Worm (Caenorhabditis elegans) whole organism, mixed stage, embryonic: ENCODE data around the gene smr-1.

Source experiments
- M03D4.4 ChIP-seq: sonication (generic microtip); optimal IDR thresholded peaks from 2 replicates; lab custom pipeline; 2017; ENCODE audit warnings: mild to moderate bottlenecking, missing genetic modification characterization, missing compliant biosample characterization
- bed-3 ChIP-seq: fragments of 200-800 bp; sonication (Bioruptor generic); optimal IDR thresholded peaks from 3 replicates; lab custom pipeline; 2018; ENCODE audit warnings: mild to moderate bottlenecking, missing genetic modification characterization, moderate library complexity, missing compliant biosample characterization
- blmp-1 ChIP-seq: fragments of 150-350 bp; optimal IDR thresholded peaks from 2 replicates; lab custom pipeline; 2014; ENCODE audit warnings: missing biosample characterization, missing genetic modification characterization
- ceh-39 ChIP-seq: fragments of 150-350 bp; optimal IDR thresholded peaks from 2 replicates; lab custom pipeline; 2014; ENCODE audit warnings: missing biosample characterization, missing genetic modification characterization
- ceh-43 ChIP-seq: fragments of 200-800 bp; sonication (Bioruptor generic); optimal IDR thresholded peaks from 2 replicates; lab custom pipeline; 2018; ENCODE audit warnings: mild to moderate bottlenecking, missing genetic modification characterization, moderate library complexity, missing compliant biosample characterization
- ceh-83 ChIP-seq: fragments of 200-800 bp; sonication (Bioruptor generic); optimal IDR thresholded peaks from 2 replicates; lab custom pipeline; 2018; ENCODE audit warnings: mild to moderate bottlenecking, missing genetic modification characterization, missing compliant biosample characterization
- ces-1 ChIP-seq: fragments of 150-350 bp; optimal IDR thresholded peaks from 2 replicates; lab custom pipeline; 2014; ENCODE audit warnings: missing biosample characterization, missing genetic modification reagents, missing genetic modification characterization
- cnd-1 ChIP-seq: fragments of 200-800 bp; sonication (Bioruptor generic); optimal IDR thresholded peaks from 2 replicates; lab custom pipeline; 2018; ENCODE audit warnings: mild to moderate bottlenecking, missing genetic modification characterization, missing compliant biosample characterization
- drap-1 ChIP-seq: fragments of 200-800 bp; sonication (Bioruptor generic); optimal IDR thresholded peaks from 3 replicates; lab custom pipeline; 2018; ENCODE audit warnings: mild to moderate bottlenecking, missing genetic modification characterization, missing compliant biosample characterization
- elt-1 ChIP-seq: sonication (generic microtip); optimal IDR thresholded peaks from 2 replicates; lab custom pipeline; 2017; ENCODE audit warnings: missing genetic modification characterization, mild to moderate bottlenecking, missing compliant biosample characterization, antibody characterized with exemption, moderate library complexity, borderline replicate concordance; ENCODE audit not compliant: insufficient read depth
- elt-3 ChIP-seq: fragments of 150-350 bp; optimal IDR thresholded peaks from 2 replicates; lab custom pipeline; 2014; ENCODE audit warnings: missing biosample characterization, missing genetic modification characterization
- flh-1 ChIP-seq: fragments of 200-800 bp; sonication (Bioruptor generic); optimal IDR thresholded peaks from 2 replicates; lab custom pipeline; 2018; ENCODE audit warnings: mild to moderate bottlenecking, missing genetic modification characterization, moderate library complexity, missing compliant biosample characterization
- ham-2 ChIP-seq: fragments of 200-800 bp; sonication (Bioruptor generic); optimal IDR thresholded peaks from 2 replicates; lab custom pipeline; 2018; ENCODE audit warnings: mild to moderate bottlenecking, missing genetic modification characterization, missing compliant biosample characterization
- hlh-1 ChIP-seq: fragments of 150-350 bp; optimal IDR thresholded peaks from 2 replicates; lab custom pipeline; 2014; ENCODE audit warnings: missing biosample characterization, missing genetic modification reagents, missing genetic modification characterization
- lin-13 ChIP-seq: fragments of 150-350 bp; optimal IDR thresholded peaks from 2 replicates; lab custom pipeline; 2014; ENCODE audit warnings: missing biosample characterization, missing genetic modification characterization
- lin-32 ChIP-seq: fragments of 200-800 bp; sonication (Bioruptor generic); optimal IDR thresholded peaks from 2 replicates; lab custom pipeline; 2018; ENCODE audit warnings: mild to moderate bottlenecking, missing genetic modification characterization, missing compliant biosample characterization
- lsy-2 ChIP-seq: fragments of 150-350 bp; optimal IDR thresholded peaks from 2 replicates; lab custom pipeline; 2014; ENCODE audit warnings: missing biosample characterization, missing genetic modification characterization
- mab-5 ChIP-seq: fragments of 150-350 bp; optimal IDR thresholded peaks from 2 replicates; lab custom pipeline; 2014; ENCODE audit warnings: missing biosample characterization, missing genetic modification characterization
- mep-1 ChIP-seq: fragments of 150-350 bp; optimal IDR thresholded peaks from 2 replicates; lab custom pipeline; 2017; ENCODE audit warnings: missing biosample characterization, missing genetic modification reagents, missing genetic modification characterization, inconsistent platforms
- mls-2 ChIP-seq: sonication (generic microtip); optimal IDR thresholded peaks from 2 replicates; lab custom pipeline; 2016; ENCODE audit warnings: mild to moderate bottlenecking, missing genetic modification characterization, moderate library complexity, missing compliant biosample characterization
- nhr-12 ChIP-seq: fragments of 150-350 bp; optimal IDR thresholded peaks from 2 replicates; lab custom pipeline; 2014; ENCODE audit warnings: missing biosample characterization, missing genetic modification characterization
- nhr-2 ChIP-seq: fragments of 150-350 bp; optimal IDR thresholded peaks from 2 replicates; lab custom pipeline; 2014; ENCODE audit warnings: missing biosample characterization, missing genetic modification characterization
- nhr-237 ChIP-seq: fragments of 150-350 bp; optimal IDR thresholded peaks from 2 replicates; lab custom pipeline; 2014; ENCODE audit warnings: missing biosample characterization, missing genetic modification characterization
- nhr-28 ChIP-seq: fragments of 150-350 bp; optimal IDR thresholded peaks from 2 replicates; lab custom pipeline; 2014; ENCODE audit warnings: missing biosample characterization, missing genetic modification characterization
- nhr-76 ChIP-seq: sonication (generic microtip); optimal IDR thresholded peaks from 2 replicates; lab custom pipeline; 2017; ENCODE audit warnings: missing biosample characterization, missing genetic modification characterization
- pha-4 ChIP-seq: fragments of 150-350 bp; optimal IDR thresholded peaks from 2 replicates; lab custom pipeline; 2018; ENCODE audit warnings: missing biosample characterization, missing genetic modification reagents, missing genetic modification characterization
- sem-2 ChIP-seq: fragments of 200-800 bp; sonication (Bioruptor generic); optimal IDR thresholded peaks from 2 replicates; lab custom pipeline; 2018; ENCODE audit warnings: mild to moderate bottlenecking, missing genetic modification characterization, missing compliant biosample characterization
- snpc-4 ChIP-seq: fragments of 150-350 bp; optimal IDR thresholded peaks from 2 replicates; lab custom pipeline; 2014; ENCODE audit warnings: missing biosample characterization, missing genetic modification characterization
- sptf-1 ChIP-seq: sonication (generic microtip); optimal IDR thresholded peaks from 2 replicates; lab custom pipeline; 2017; ENCODE audit warnings: mild to moderate bottlenecking, missing genetic modification characterization, moderate library complexity, missing compliant biosample characterization
- tbx-8 ChIP-seq: fragments of 200-800 bp; sonication (Bioruptor generic); optimal IDR thresholded peaks from 2 replicates; lab custom pipeline; 2018; ENCODE audit warnings: mild to moderate bottlenecking, missing genetic modification characterization, moderate library complexity, missing compliant biosample characterization
- unc-39 ChIP-seq: fragments of 150-350 bp; optimal IDR thresholded peaks from 2 replicates; lab custom pipeline; 2014; ENCODE audit warnings: missing biosample characterization, missing genetic modification characterization
- unc-62 ChIP-seq: fragments of 150-350 bp; optimal IDR thresholded peaks from 2 replicates; lab custom pipeline; 2014; ENCODE audit warnings: missing biosample characterization, missing genetic modification reagents, missing genetic modification characterization
- zip-8 ChIP-seq: fragments of 150-350 bp; optimal IDR thresholded peaks from 2 replicates; lab custom pipeline; 2014; ENCODE audit warnings: missing biosample characterization, missing genetic modification characterization
- ztf-11 ChIP-seq: fragments of 150-350 bp; optimal IDR thresholded peaks from 2 replicates; lab custom pipeline; 2014; ENCODE audit warnings: missing biosample characterization, missing genetic modification characterization

smr-1 gene

ce11 chrIII:1166388-1166787 lies 23.4 kb downstream of the smr-1 start:
- TF ChIP-seq blmp-1 (no peak), unc-62 (no peak), zip-8 (tag; lab: Kevin White, UChicago) (no peak), elt-3 (no peak), bed-3 (GFP tag; lab: Kevin White, UChicago) (no peak), ztf-11 (tag; lab: Kevin White, UChicago) (no peak), pha-4 (tag; lab: Kevin White, UChicago) (no peak), sem-2 (no peak), lin-32 (no peak), ces-1 (no peak), nhr-237 (no peak), mep-1 (tag; lab: Kevin White, UChicago) (no peak), nhr-76 (no peak), ceh-39 (tag; lab: Kevin White, UChicago) (no peak), ham-2 (GFP tag; lab: Kevin White, UChicago) (no peak), hlh-1 (tag; lab: Kevin White, UChicago) (no peak), lsy-2 (tag; lab: Kevin White, UChicago) (no peak), sptf-1 (tag; lab: Kevin White, UChicago) (no peak), ceh-83 (GFP tag; lab: Kevin White, UChicago) (no peak), lin-13 (tag; lab: Kevin White, UChicago) (no peak)

- no peak for TF ChIP-seq ces-1
- no peak for TF ChIP-seq cnd-1 (tag; lab: Kevin White, UChicago)
- TF ChIP-seq ceh-39 (tag; lab: Kevin White, UChicago) = no peak
- TF ChIP-seq unc-39 (tag; lab: Kevin White, UChicago) = no peak
- TF ChIP-seq sem-2 = no peak
- no peak for TF ChIP-seq ham-2 (GFP tag; lab: Kevin White, UChicago)
Observed at ce11 chrIII:1169622-1170021, 26.6 kb downstream of the smr-1 start.

ce11 chrIII:1173331-1173730 lies 30.4 kb downstream of the smr-1 start:
- TF ChIP-seq tbx-8 = no peak
- TF ChIP-seq cnd-1 (tag; lab: Kevin White, UChicago) = no peak
- no peak for TF ChIP-seq lin-13 (tag; lab: Kevin White, UChicago)
- TF ChIP-seq snpc-4 (tag; lab: Kevin White, UChicago) = no peak
- TF ChIP-seq nhr-2 = no peak
- no peak for TF ChIP-seq lin-32
- no peak for TF ChIP-seq lsy-2 (tag; lab: Kevin White, UChicago)
- no peak for TF ChIP-seq nhr-12 (tag; lab: Kevin White, UChicago)
- no peak for TF ChIP-seq ztf-11 (tag; lab: Kevin White, UChicago)
- no peak for TF ChIP-seq drap-1 (GFP tag; lab: Kevin White, UChicago)
- no peak for TF ChIP-seq bed-3 (GFP tag; lab: Kevin White, UChicago)
- TF ChIP-seq nhr-237 = no peak
- TF ChIP-seq hlh-1 (tag; lab: Kevin White, UChicago) = no peak
- TF ChIP-seq M03D4.4 (tag; lab: Kevin White, UChicago) = no peak
- no peak for TF ChIP-seq elt-1 (tag; lab: Kevin White, UChicago)
- TF ChIP-seq ham-2 (GFP tag; lab: Kevin White, UChicago) = no peak
- TF ChIP-seq nhr-76 = no peak
- no peak for TF ChIP-seq flh-1 (GFP tag; lab: Kevin White, UChicago)
- no peak for TF ChIP-seq ceh-39 (tag; lab: Kevin White, UChicago)
- TF ChIP-seq pha-4 (tag; lab: Kevin White, UChicago) = no peak
- TF ChIP-seq, all 35 proteins: peak for 0

ce11 chrIII:1176080-1176608 lies 33.2 kb downstream of the smr-1 start, which contains the start of gene eak-3:
Gene eak-3 (minus strand): TSS chrIII:1176558.
- TF ChIP-seq elt-3 (no peak), lsy-2 (tag; lab: Kevin White, UChicago) (no peak), ham-2 (GFP tag; lab: Kevin White, UChicago) (no peak), drap-1 (GFP tag; lab: Kevin White, UChicago) (no peak), nhr-76 (no peak), ces-1 (no peak), blmp-1 (no peak), ceh-43 (GFP tag; lab: Kevin White, UChicago) (no peak), hlh-1 (tag; lab: Kevin White, UChicago) (no peak), cnd-1 (tag; lab: Kevin White, UChicago) (no peak), lin-13 (tag; lab: Kevin White, UChicago) (no peak)

ce11 chrIII:1179006-1179405 lies 36.0 kb downstream of the smr-1 start:
- TF ChIP-seq cnd-1 (tag; lab: Kevin White, UChicago) = no peak
- no peak for TF ChIP-seq blmp-1
- no peak for TF ChIP-seq hlh-1 (tag; lab: Kevin White, UChicago)
- no peak for TF ChIP-seq M03D4.4 (tag; lab: Kevin White, UChicago)
- no peak for TF ChIP-seq lin-32
- TF ChIP-seq elt-1 (tag; lab: Kevin White, UChicago) = no peak
- no peak for TF ChIP-seq mab-5
- TF ChIP-seq zip-8 (tag; lab: Kevin White, UChicago) = no peak
- no peak for TF ChIP-seq tbx-8
- TF ChIP-seq mls-2 (tag; lab: Kevin White, UChicago) = no peak
- no peak for TF ChIP-seq nhr-12 (tag; lab: Kevin White, UChicago)
- no peak for TF ChIP-seq nhr-28 (tag; lab: Kevin White, UChicago)
- TF ChIP-seq sem-2 = no peak
- TF ChIP-seq elt-3 = no peak
- TF ChIP-seq ham-2 (GFP tag; lab: Kevin White, UChicago) = no peak
- TF ChIP-seq nhr-76 = no peak
- TF ChIP-seq unc-39 (tag; lab: Kevin White, UChicago) = no peak
- TF ChIP-seq snpc-4 (tag; lab: Kevin White, UChicago) = no peak
- TF ChIP-seq, all 35 proteins: peak for 0
